Worm (Caenorhabditis elegans) whole organism, mixed stage, embryonic: Measurements from ENCODE around the gene T07A9.15.

ENCODE experiments used
- M03D4.4 ChIP-seq: sonication (generic microtip); optimal IDR thresholded peaks from 2 replicates; lab custom pipeline; 2017; ENCODE audit warnings: mild to moderate bottlenecking, missing genetic modification characterization, missing compliant biosample characterization
- bed-3 ChIP-seq: fragments of 200-800 bp; sonication (Bioruptor generic); optimal IDR thresholded peaks from 3 replicates; lab custom pipeline; 2018; ENCODE audit warnings: mild to moderate bottlenecking, missing genetic modification characterization, moderate library complexity, missing compliant biosample characterization
- ces-1 ChIP-seq: fragments of 150-350 bp; optimal IDR thresholded peaks from 2 replicates; lab custom pipeline; 2014; ENCODE audit warnings: missing biosample characterization, missing genetic modification reagents, missing genetic modification characterization
- drap-1 ChIP-seq: fragments of 200-800 bp; sonication (Bioruptor generic); optimal IDR thresholded peaks from 3 replicates; lab custom pipeline; 2018; ENCODE audit warnings: mild to moderate bottlenecking, missing genetic modification characterization, missing compliant biosample characterization
- flh-1 ChIP-seq: fragments of 200-800 bp; sonication (Bioruptor generic); optimal IDR thresholded peaks from 2 replicates; lab custom pipeline; 2018; ENCODE audit warnings: mild to moderate bottlenecking, missing genetic modification characterization, moderate library complexity, missing compliant biosample characterization
- ham-2 ChIP-seq: fragments of 200-800 bp; sonication (Bioruptor generic); optimal IDR thresholded peaks from 2 replicates; lab custom pipeline; 2018; ENCODE audit warnings: mild to moderate bottlenecking, missing genetic modification characterization, missing compliant biosample characterization
- hlh-1 ChIP-seq: fragments of 150-350 bp; optimal IDR thresholded peaks from 2 replicates; lab custom pipeline; 2014; ENCODE audit warnings: missing biosample characterization, missing genetic modification reagents, missing genetic modification characterization
- lin-13 ChIP-seq: fragments of 150-350 bp; optimal IDR thresholded peaks from 2 replicates; lab custom pipeline; 2014; ENCODE audit warnings: missing biosample characterization, missing genetic modification characterization
- mab-5 ChIP-seq: fragments of 150-350 bp; optimal IDR thresholded peaks from 2 replicates; lab custom pipeline; 2014; ENCODE audit warnings: missing biosample characterization, missing genetic modification characterization
- mep-1 ChIP-seq: fragments of 150-350 bp; optimal IDR thresholded peaks from 2 replicates; lab custom pipeline; 2017; ENCODE audit warnings: missing biosample characterization, missing genetic modification reagents, missing genetic modification characterization, inconsistent platforms
- nhr-12 ChIP-seq: fragments of 150-350 bp; optimal IDR thresholded peaks from 2 replicates; lab custom pipeline; 2014; ENCODE audit warnings: missing biosample characterization, missing genetic modification characterization
- nhr-2 ChIP-seq: fragments of 150-350 bp; optimal IDR thresholded peaks from 2 replicates; lab custom pipeline; 2014; ENCODE audit warnings: missing biosample characterization, missing genetic modification characterization
- nhr-76 ChIP-seq: sonication (generic microtip); optimal IDR thresholded peaks from 2 replicates; lab custom pipeline; 2017; ENCODE audit warnings: missing biosample characterization, missing genetic modification characterization
- pha-4 ChIP-seq: fragments of 150-350 bp; optimal IDR thresholded peaks from 2 replicates; lab custom pipeline; 2018; ENCODE audit warnings: missing biosample characterization, missing genetic modification reagents, missing genetic modification characterization
- sem-2 ChIP-seq: fragments of 200-800 bp; sonication (Bioruptor generic); optimal IDR thresholded peaks from 2 replicates; lab custom pipeline; 2018; ENCODE audit warnings: mild to moderate bottlenecking, missing genetic modification characterization, missing compliant biosample characterization
- snpc-4 ChIP-seq: fragments of 150-350 bp; optimal IDR thresholded peaks from 2 replicates; lab custom pipeline; 2014; ENCODE audit warnings: missing biosample characterization, missing genetic modification characterization
- sptf-1 ChIP-seq: sonication (generic microtip); optimal IDR thresholded peaks from 2 replicates; lab custom pipeline; 2017; ENCODE audit warnings: mild to moderate bottlenecking, missing genetic modification characterization, moderate library complexity, missing compliant biosample characterization
- unc-120 ChIP-seq: sonication (generic microtip); optimal IDR thresholded peaks from 2 replicates; lab custom pipeline; 2017; ENCODE audit warnings: missing genetic modification characterization, missing compliant biosample characterization; ENCODE audit not compliant: poor library complexity, severe bottlenecking
- unc-62 ChIP-seq: fragments of 150-350 bp; optimal IDR thresholded peaks from 2 replicates; lab custom pipeline; 2014; ENCODE audit warnings: missing biosample characterization, missing genetic modification reagents, missing genetic modification characterization
- zip-8 ChIP-seq: fragments of 150-350 bp; optimal IDR thresholded peaks from 2 replicates; lab custom pipeline; 2014; ENCODE audit warnings: missing biosample characterization, missing genetic modification characterization

T07A9.15 gene

DNA sequence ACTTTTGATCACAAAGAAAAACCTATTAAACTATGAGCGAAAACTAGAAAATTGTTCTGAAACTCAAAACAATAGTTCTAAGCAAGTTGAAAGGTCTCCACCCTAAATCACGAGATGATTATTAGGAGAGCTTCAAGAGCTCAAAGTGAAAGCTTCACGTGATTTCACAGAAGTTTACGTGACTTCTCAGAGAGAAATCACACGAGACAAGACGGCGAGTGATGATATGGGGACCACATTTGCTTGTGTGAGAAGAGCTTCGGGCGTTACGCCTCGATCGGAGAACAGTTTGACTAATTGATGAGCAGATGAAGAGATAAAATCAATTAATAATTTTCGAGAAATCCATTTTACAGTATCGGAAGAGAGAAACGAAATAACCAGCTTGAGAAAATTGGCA, 28.4 kb downstream of the T07A9.15 start:
- no peak for TF ChIP-seq ham-2 (GFP tag; lab: Kevin White, UChicago)
- no peak for TF ChIP-seq bed-3 (GFP tag; lab: Kevin White, UChicago)
- no peak for TF ChIP-seq mab-5 (tag; lab: Kevin White, UChicago)
- TF ChIP-seq sem-2 (GFP tag; lab: Kevin White, UChicago) = no peak
- no peak for TF ChIP-seq nhr-76
- no peak for TF ChIP-seq M03D4.4 (tag; lab: Kevin White, UChicago)
- TF ChIP-seq sptf-1 (tag; lab: Kevin White, UChicago) = no peak
- TF ChIP-seq pha-4 (tag; lab: Kevin White, UChicago) = no peak
- TF ChIP-seq ces-1 (GFP tag; lab: Kevin White, UChicago) = no peak
- TF ChIP-seq unc-120 = no peak
- no peak for TF ChIP-seq mep-1 (tag; lab: Kevin White, UChicago)
- no peak for TF ChIP-seq drap-1 (GFP tag; lab: Kevin White, UChicago)
- TF ChIP-seq zip-8 (tag; lab: Kevin White, UChicago) = no peak
- no peak for TF ChIP-seq nhr-12 (tag; lab: Kevin White, UChicago)
- no peak for TF ChIP-seq nhr-2 (tag; lab: Kevin White, UChicago)
- no peak for TF ChIP-seq flh-1 (GFP tag; lab: Kevin White, UChicago)
- no peak for TF ChIP-seq unc-62 (GFP tag; lab: Kevin White, UChicago)
- no peak for TF ChIP-seq snpc-4
- no peak for TF ChIP-seq lin-13

DNA sequence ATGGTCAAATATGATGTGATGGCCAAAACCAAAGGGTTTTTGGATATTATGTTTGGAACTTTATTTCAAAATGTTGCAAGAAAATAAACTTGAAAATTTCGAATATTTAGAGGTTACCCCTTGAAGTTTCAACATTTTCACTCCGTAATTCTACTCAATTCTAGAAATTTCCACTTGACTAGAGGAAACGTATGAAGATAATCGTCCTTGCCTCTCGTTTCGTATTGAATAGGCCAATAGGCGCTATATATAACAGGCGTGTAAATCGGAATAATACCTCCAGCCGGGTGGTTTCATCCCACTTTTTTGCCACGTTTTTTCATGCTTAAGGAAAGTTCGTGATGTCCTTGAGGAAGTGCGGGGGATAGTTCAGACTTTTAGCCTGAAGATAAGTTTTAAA, 50.1 kb downstream of the T07A9.15 start:
- TF ChIP-seq hlh-1 (tag; lab: Kevin White, UChicago) = no peak
